Worm (Caenorhabditis elegans) whole organism, mixed stage, embryonic: ENCODE measurements around the gene srz-42.

ENCODE experiments used
- elt-1 ChIP-seq: sonication (generic microtip); optimal IDR thresholded peaks from 2 replicates; lab custom pipeline; 2017; ENCODE audit warnings: missing genetic modification characterization, mild to moderate bottlenecking, missing compliant biosample characterization, antibody characterized with exemption, moderate library complexity, borderline replicate concordance; ENCODE audit not compliant: insufficient read depth
- mep-1 ChIP-seq: fragments of 150-350 bp; optimal IDR thresholded peaks from 2 replicates; lab custom pipeline; 2017; ENCODE audit warnings: missing biosample characterization, missing genetic modification reagents, missing genetic modification characterization, inconsistent platforms

ce11 chrIV:14103054-14103453 lies 26.1 kb upstream of the srz-42 start, which contains the start of gene F52B11.5:
- TF ChIP-seq mep-1 (tag; lab: Kevin White, UChicago) = no peak
- no peak for TF ChIP-seq elt-1 (tag; lab: Kevin White, UChicago)
